Worm (Caenorhabditis elegans) whole organism, midembryonic: ENCODE results near the gene F08H9.4.
A peak's percentile ranks its signal among the peaks of the same experiment; 100 is the strongest.

ENCODE experiments used
- T22C8.4 ChIP-seq: fragments of 200-800 bp; sonication (Bioruptor generic); IDR thresholded peaks from 2 replicates; pipeline ENCODE4 v1.3.6; 2022; ENCODE audit warnings: missing genetic modification characterization, missing compliant biosample characterization
- cog-1 ChIP-seq: sonication (generic microtip); optimal IDR thresholded peaks from 2 replicates; lab custom pipeline; 2016; ENCODE audit warnings: missing genetic modification characterization, missing compliant biosample characterization
- flt-1 ChIP-seq: fragments of 200-800 bp; sonication (Bioruptor generic); IDR thresholded peaks from 2 replicates; pipeline ENCODE4 v1.3.6; 2022; ENCODE audit warnings: missing genetic modification characterization, missing compliant biosample characterization
- klf-2 ChIP-seq: fragments of 200-800 bp; sonication (Bioruptor generic); conservative IDR thresholded peaks from 2 replicates; pipeline ENCODE4 v1.3.6; 2022; ENCODE audit warnings: missing genetic modification reagents, missing genetic modification characterization, missing compliant biosample characterization
- med-1 ChIP-seq: sonication (generic microtip); optimal IDR thresholded peaks from 2 replicates; lab custom pipeline; 2017; ENCODE audit warnings: missing genetic modification characterization, mild to moderate bottlenecking, missing compliant biosample characterization, antibody characterized with exemption, missing genetic modification reagents; ENCODE audit not compliant: insufficient read depth
- ref-1 ChIP-seq: fragments of 200-800 bp; sonication (Bioruptor generic); conservative IDR thresholded peaks from 2 replicates; pipeline ENCODE4 v1.3.6; 2022; ENCODE audit warnings: missing genetic modification reagents, missing genetic modification characterization, missing compliant biosample characterization
- tab-1 ChIP-seq: fragments of 200-800 bp; sonication (Bioruptor generic); IDR thresholded peaks from 2 replicates; pipeline ENCODE4 v1.3.6; 2022; ENCODE audit warnings: missing genetic modification characterization, missing compliant biosample characterization
- ztf-23 ChIP-seq: fragments of 200-800 bp; sonication (Bioruptor generic); IDR thresholded peaks from 2 replicates; pipeline ENCODE4 v1.3.6; 2022; ENCODE audit warnings: missing genetic modification reagents, missing genetic modification characterization, missing compliant biosample characterization
- ztf-29 ChIP-seq: fragments of 200-800 bp; sonication (Bioruptor generic); IDR thresholded peaks from 2 replicates; pipeline ENCODE4 v1.3.6; 2022; ENCODE audit warnings: missing genetic modification reagents, missing genetic modification characterization, missing compliant biosample characterization

Gene F08H9.4

ce11 chrV:14501136-14501535 lies 36.9 kb upstream of the F08H9.4 start, which contains the start of gene R02D5.24:
Gene R02D5.24, plus strand, starts transcription at chrV:14501340.
- TF ChIP-seq flt-1 (GFP tag; lab: Robert Waterston, UW) (0 out of 2 replicates have a peak, but pooled peaks have one; percentile 15), cog-1 (tag; lab: Kevin White, UChicago) (no peak), tab-1 (no peak)

DNA sequence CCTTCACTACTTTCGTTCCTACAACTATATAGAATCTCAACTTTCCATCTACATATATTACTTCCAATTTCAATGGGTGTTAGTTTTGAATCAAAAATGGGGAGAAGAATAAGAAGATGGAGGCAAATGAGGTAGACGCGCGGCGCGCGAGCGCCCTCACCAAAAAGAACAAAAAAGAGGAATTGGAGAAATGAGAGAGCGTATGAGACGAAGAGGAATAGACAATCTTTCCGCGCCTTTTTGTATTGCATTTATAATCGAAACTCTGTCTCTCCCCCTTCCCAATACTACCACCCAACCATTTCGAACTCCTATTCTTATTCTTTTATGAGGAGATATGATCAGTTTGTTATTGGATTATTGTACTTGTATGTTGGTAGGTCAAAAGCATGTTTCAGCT lies 36.3 kb upstream of the F08H9.4 start:
- no peak for TF ChIP-seq tab-1
- no peak for TF ChIP-seq ztf-29 (GFP tag; lab: Robert Waterston, UW)
- TF ChIP-seq med-1 (GFP tag; lab: Kevin White, UChicago) = no peak

ce11 chrV:14499074-14499864 lies 35.0 kb upstream of the F08H9.4 start:
- TF ChIP-seq flt-1 (GFP tag; lab: Robert Waterston, UW) (no peak), klf-2 (GFP tag; lab: Robert Waterston, UW) (no peak), ztf-23 (GFP tag; lab: Robert Waterston, UW) (no peak), ztf-29 (GFP tag; lab: Robert Waterston, UW) (no peak), cog-1 (tag; lab: Kevin White, UChicago) (no peak), tab-1 (no peak), T22C8.4 (GFP tag; lab: Robert Waterston, UW) (no peak), med-1 (GFP tag; lab: Kevin White, UChicago) (no peak), ref-1 (GFP tag; lab: Robert Waterston, UW) (no peak)

- TF ChIP-seq ztf-29 (GFP tag; lab: Robert Waterston, UW) (no peak), med-1 (GFP tag; lab: Kevin White, UChicago) (no peak), T22C8.4 (GFP tag; lab: Robert Waterston, UW) (no peak), cog-1 (tag; lab: Kevin White, UChicago) (peak; percentile 34), ztf-23 (GFP tag; lab: Robert Waterston, UW) (no peak), tab-1 (no peak), flt-1 (GFP tag; lab: Robert Waterston, UW) (peak; percentile 61; the same call in 1 of the 2 replicates), klf-2 (GFP tag; lab: Robert Waterston, UW) (no peak), ref-1 (GFP tag; lab: Robert Waterston, UW) (no peak)
These were observed 34.0 kb upstream of the F08H9.4 start for ce11 chrV:14498204-14498603.

DNA sequence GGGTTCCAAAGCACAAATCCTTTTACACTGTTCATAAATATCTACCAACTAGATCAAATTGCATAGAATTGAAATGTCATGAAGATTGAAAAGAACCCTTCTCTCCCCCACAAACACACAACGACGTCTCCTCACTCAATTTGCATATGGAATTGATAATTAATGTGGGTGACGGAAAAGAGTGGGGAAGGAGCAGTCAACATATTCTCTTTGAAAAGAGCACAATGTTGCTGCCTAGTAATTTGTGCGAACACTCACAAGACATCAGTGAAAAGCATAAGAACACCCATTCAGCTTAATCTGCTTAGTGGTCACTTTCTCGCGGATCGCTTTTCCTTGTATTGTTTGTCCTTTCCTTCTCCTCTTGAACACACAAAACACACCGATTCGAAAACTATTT lies 32.2 kb upstream of the F08H9.4 start:
- no peak for TF ChIP-seq ref-1 (GFP tag; lab: Robert Waterston, UW)
- no peak for TF ChIP-seq flt-1 (GFP tag; lab: Robert Waterston, UW)
- no peak for TF ChIP-seq ztf-29 (GFP tag; lab: Robert Waterston, UW)
- TF ChIP-seq T22C8.4 (GFP tag; lab: Robert Waterston, UW) = no peak
- no peak for TF ChIP-seq klf-2 (GFP tag; lab: Robert Waterston, UW)
- TF ChIP-seq tab-1 = no peak
- no peak for TF ChIP-seq ztf-23 (GFP tag; lab: Robert Waterston, UW)

ce11 chrV:14495493-14495892 lies 31.3 kb upstream of the F08H9.4 start:
- TF ChIP-seq T22C8.4 (GFP tag; lab: Robert Waterston, UW) (no peak), klf-2 (GFP tag; lab: Robert Waterston, UW) (no peak), ztf-23 (GFP tag; lab: Robert Waterston, UW) (no peak), ztf-29 (GFP tag; lab: Robert Waterston, UW) (no peak), ref-1 (GFP tag; lab: Robert Waterston, UW) (no peak), flt-1 (GFP tag; lab: Robert Waterston, UW) (no peak), tab-1 (no peak), cog-1 (tag; lab: Kevin White, UChicago) (no peak), med-1 (GFP tag; lab: Kevin White, UChicago) (no peak)

ce11 chrV:14493665-14494064 lies 29.4 kb upstream of the F08H9.4 start:
- TF ChIP-seq flt-1 (GFP tag; lab: Robert Waterston, UW) (no peak), ztf-23 (GFP tag; lab: Robert Waterston, UW) (no peak), cog-1 (tag; lab: Kevin White, UChicago) (no peak), klf-2 (GFP tag; lab: Robert Waterston, UW) (no peak), T22C8.4 (GFP tag; lab: Robert Waterston, UW) (no peak), ref-1 (GFP tag; lab: Robert Waterston, UW) (no peak), ztf-29 (GFP tag; lab: Robert Waterston, UW) (no peak), med-1 (GFP tag; lab: Kevin White, UChicago) (no peak), tab-1 (no peak)

DNA sequence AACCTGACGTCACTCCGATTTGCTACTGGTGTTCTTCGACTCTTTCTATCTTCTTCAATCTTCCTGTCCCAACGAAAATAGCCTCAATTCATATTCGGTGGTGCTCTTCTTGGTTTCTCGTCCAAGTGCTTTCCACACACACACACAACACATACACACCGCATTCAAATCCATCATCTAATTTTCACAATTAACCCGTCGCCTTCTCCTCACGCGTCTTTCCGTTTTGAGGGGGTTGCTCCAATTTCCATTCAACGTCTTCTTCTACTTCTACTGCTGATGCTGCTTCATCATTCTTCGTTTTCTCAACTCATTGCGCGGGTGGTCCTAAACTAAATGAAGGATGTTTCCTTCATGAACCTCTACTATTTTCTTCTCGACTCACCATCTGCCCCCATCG lies 26.9 kb upstream of the F08H9.4 start:
- no peak for TF ChIP-seq ztf-29 (GFP tag; lab: Robert Waterston, UW)
- TF ChIP-seq tab-1 = no peak
- TF ChIP-seq klf-2 (GFP tag; lab: Robert Waterston, UW) = no peak
- TF ChIP-seq cog-1 (tag; lab: Kevin White, UChicago) = no peak
- TF ChIP-seq ztf-23 (GFP tag; lab: Robert Waterston, UW) = no peak
- no peak for TF ChIP-seq T22C8.4 (GFP tag; lab: Robert Waterston, UW)
- TF ChIP-seq ref-1 (GFP tag; lab: Robert Waterston, UW) = no peak
- TF ChIP-seq flt-1 (GFP tag; lab: Robert Waterston, UW) = no peak
- no peak for TF ChIP-seq med-1 (GFP tag; lab: Kevin White, UChicago)

- TF ChIP-seq tab-1 = no peak
- no peak for TF ChIP-seq T22C8.4 (GFP tag; lab: Robert Waterston, UW)
- TF ChIP-seq ref-1 (GFP tag; lab: Robert Waterston, UW) = no peak
- no peak for TF ChIP-seq ztf-29 (GFP tag; lab: Robert Waterston, UW)
- no peak for TF ChIP-seq cog-1 (tag; lab: Kevin White, UChicago)
- no peak for TF ChIP-seq flt-1 (GFP tag; lab: Robert Waterston, UW)
- no peak for TF ChIP-seq med-1 (GFP tag; lab: Kevin White, UChicago)
- no peak for TF ChIP-seq ztf-23 (GFP tag; lab: Robert Waterston, UW)
- TF ChIP-seq klf-2 (GFP tag; lab: Robert Waterston, UW) = no peak
These were observed 20.4 kb upstream of the F08H9.4 start, which contains the start of gene R02D5.4 for ce11 chrV:14484582-14484981. Gene R02D5.4, minus strand, starts transcription at chrV:14484682.
